Fruit fly (Drosophila melanogaster) whole organism, embryonic: ENCODE measurements around the gene CG34056.

Source experiments
- ATbp ChIP-seq: fragments of 200-800 bp; sonication (Bioruptor generic); optimal IDR thresholded peaks from 2 replicates; lab custom pipeline; 2017; ENCODE audit warnings: missing biosample characterization, mild to moderate bottlenecking, missing genetic modification characterization, missing genetic modification reagents
- Aef1 ChIP-seq: fragments of 200-800 bp; sonication (Bioruptor generic); IDR thresholded peaks from 3 replicates; pipeline ENCODE4 v1.3.6; 2022; ENCODE audit warnings: missing biosample characterization, missing genetic modification characterization
- Blimp-1 ChIP-seq: fragments of 200-800 bp; sonication (Bioruptor generic); optimal IDR thresholded peaks from 3 replicates; lab custom pipeline; 2018; ENCODE audit warnings: missing biosample characterization, missing genetic modification characterization, mild to moderate bottlenecking, moderate library complexity, missing genetic modification reagents
- CG10431 ChIP-seq: fragments of 200-800 bp; sonication (Bioruptor generic); optimal IDR thresholded peaks from 3 replicates; lab custom pipeline; 2018; ENCODE audit warnings: missing biosample characterization, mild to moderate bottlenecking, missing genetic modification characterization
- CG11695 ChIP-seq: fragments of 200-800 bp; sonication (Bioruptor generic); IDR thresholded peaks from 3 replicates; pipeline ENCODE4 v1.3.6; 2022; ENCODE audit warnings: missing biosample characterization, missing genetic modification characterization
- CG12219 ChIP-seq: fragments of 200-800 bp; sonication (Bioruptor generic); optimal IDR thresholded peaks from 3 replicates; lab custom pipeline; 2018; ENCODE audit warnings: missing biosample characterization, mild to moderate bottlenecking, missing genetic modification characterization
- CG12769 ChIP-seq: fragments of 200-800 bp; sonication (Bioruptor generic); optimal IDR thresholded peaks from 2 replicates; lab custom pipeline; 2019; ENCODE audit warnings: missing biosample characterization, mild to moderate bottlenecking, missing genetic modification characterization, moderate library complexity
- CG13775 ChIP-seq: fragments of 200-800 bp; sonication (Bioruptor generic); optimal IDR thresholded peaks from 3 replicates; lab custom pipeline; 2017; ENCODE audit warnings: missing biosample characterization, mild to moderate bottlenecking, missing genetic modification characterization
- CG17568 ChIP-seq: fragments of 200-800 bp; sonication (Bioruptor generic); optimal IDR thresholded peaks from 2 replicates; lab custom pipeline; 2018; ENCODE audit warnings: missing biosample characterization, mild to moderate bottlenecking, missing genetic modification characterization, moderate library complexity
- CG18764 ChIP-seq: fragments of 200-800 bp; sonication (Bioruptor generic); optimal IDR thresholded peaks from 3 replicates; lab custom pipeline; 2016; ENCODE audit warnings: missing biosample characterization, missing genetic modification characterization
- CG2120 ChIP-seq: fragments of 200-800 bp; sonication (Bioruptor generic); optimal IDR thresholded peaks from 3 replicates; lab custom pipeline; 2016; ENCODE audit warnings: missing biosample characterization, missing genetic modification characterization
- CG2712 ChIP-seq: fragments of 200-800 bp; optimal IDR thresholded peaks from 3 replicates; lab custom pipeline; 2019; ENCODE audit warnings: missing biosample characterization, mild to moderate bottlenecking, missing genetic modification characterization, moderate library complexity
- CG32532 ChIP-seq: fragments of 200-800 bp; sonication (Bioruptor generic); IDR thresholded peaks from 2 replicates; pipeline ENCODE4 v1.3.6; 2022; ENCODE audit warnings: missing biosample characterization, missing genetic modification characterization
- CG33213 ChIP-seq: fragments of 200-800 bp; sonication (Bioruptor generic); optimal IDR thresholded peaks from 3 replicates; lab custom pipeline; 2016; ENCODE audit warnings: missing biosample characterization, missing genetic modification characterization
- CG34422 ChIP-seq: fragments of 200-800 bp; sonication (Bioruptor generic); IDR thresholded peaks from 3 replicates; pipeline ENCODE4 v1.3.6; 2022; ENCODE audit warnings: missing biosample characterization, missing genetic modification characterization
- CG4617 ChIP-seq: fragments of 200-800 bp; sonication (Bioruptor generic); optimal IDR thresholded peaks from 3 replicates; lab custom pipeline; 2016; ENCODE audit warnings: missing biosample characterization, missing genetic modification characterization, borderline replicate concordance
- CG8290 ChIP-seq, 3 experiments: fragments of 200-800 bp; sonication (Bioruptor generic); optimal IDR thresholded peaks; 2 replicates each; lab custom pipeline; 2016 to 2019; ENCODE audit warnings: missing biosample characterization in 3 of 3, missing genetic modification characterization in 3 of 3, mild to moderate bottlenecking in 2 of 3, moderate library complexity in 1 of 3
- CG9215 ChIP-seq: fragments of 200-800 bp; sonication (Bioruptor generic); IDR thresholded peaks from 2 replicates; pipeline ENCODE4 v1.3.6; 2022; ENCODE audit warnings: missing biosample characterization, missing genetic modification characterization
- CG9817 ChIP-seq: fragments of 200-800 bp; sonication (Bioruptor generic); optimal IDR thresholded peaks from 2 replicates; lab custom pipeline; 2018; ENCODE audit warnings: missing biosample characterization, mild to moderate bottlenecking, missing genetic modification characterization, moderate library complexity
- CG9876 ChIP-seq: fragments of 200-800 bp; sonication (Bioruptor generic); optimal IDR thresholded peaks from 2 replicates; lab custom pipeline; 2016; ENCODE audit warnings: missing biosample characterization, missing genetic modification characterization
- Doc2 ChIP-seq: fragments of 200-800 bp; sonication (Bioruptor generic); IDR thresholded peaks from 2 replicates; pipeline ENCODE4 v1.3.6; 2022; ENCODE audit warnings: missing biosample characterization, missing genetic modification characterization
- Doc3 ChIP-seq: fragments of 200-800 bp; sonication (Bioruptor generic); IDR thresholded peaks from 3 replicates; pipeline ENCODE4 v1.3.6; 2022; ENCODE audit warnings: missing biosample characterization, missing genetic modification characterization; ENCODE audit not compliant: partially characterized antibody
- Hey ChIP-seq: fragments of 200-800 bp; sonication (Bioruptor generic); optimal IDR thresholded peaks from 3 replicates; lab custom pipeline; 2018; ENCODE audit warnings: missing biosample characterization, mild to moderate bottlenecking, missing genetic modification characterization
- Hr51 ChIP-seq, 2 experiments: fragments of 200-800 bp; sonication (Bioruptor generic); optimal IDR thresholded peaks; 2 replicates in 1 of 2; 3 replicates in 1 of 2; lab custom pipeline; 2016 to 2018; ENCODE audit warnings: missing biosample characterization in 2 of 2, missing genetic modification characterization in 2 of 2, mild to moderate bottlenecking in 1 of 2, moderate library complexity in 1 of 2
- Hsf ChIP-seq: fragments of 200-800 bp; sonication (Bioruptor generic); optimal IDR thresholded peaks from 3 replicates; lab custom pipeline; 2016; ENCODE audit warnings: missing biosample characterization, missing genetic modification characterization
- MBD-R2 ChIP-seq: fragments of 200-800 bp; sonication (Bioruptor generic); IDR thresholded peaks from 2 replicates; pipeline ENCODE4 v1.3.6; 2022; ENCODE audit warnings: missing biosample characterization, missing genetic modification characterization
- Med ChIP-seq: fragments of 200-800 bp; sonication (Bioruptor generic); peaks from one replicate; lab custom pipeline; 2016; ENCODE audit warnings: missing biosample characterization, missing genetic modification characterization, mild to moderate bottlenecking, inconsistent platforms, moderate library complexity
- Mes4 ChIP-seq: fragments of 200-800 bp; sonication (Bioruptor generic); optimal IDR thresholded peaks from 2 replicates; lab custom pipeline; 2016; ENCODE audit warnings: missing biosample characterization, missing genetic modification characterization
- NK7.1 ChIP-seq: fragments of 200-800 bp; sonication (Bioruptor generic); optimal IDR thresholded peaks from 3 replicates; lab custom pipeline; 2016; ENCODE audit warnings: missing biosample characterization, missing genetic modification characterization
- Scr ChIP-seq: fragments of 200-800 bp; sonication (Bioruptor generic); IDR thresholded peaks from 2 replicates; pipeline ENCODE4 v1.3.6; 2022; ENCODE audit warnings: missing biosample characterization, missing genetic modification characterization; ENCODE audit not compliant: partially characterized antibody
- Spps ChIP-seq: fragments of 200-800 bp; sonication (Bioruptor generic); optimal IDR thresholded peaks from 2 replicates; lab custom pipeline; 2018; ENCODE audit warnings: missing biosample characterization, mild to moderate bottlenecking, missing genetic modification characterization
- Vsx1 ChIP-seq: fragments of 200-800 bp; sonication (Bioruptor generic); optimal IDR thresholded peaks from 2 replicates; lab custom pipeline; 2017; ENCODE audit warnings: missing biosample characterization, mild to moderate bottlenecking, missing genetic modification characterization, missing genetic modification reagents
- Xbp1 ChIP-seq: fragments of 200-800 bp; sonication (Bioruptor generic); optimal IDR thresholded peaks from 3 replicates; lab custom pipeline; 2016; ENCODE audit warnings: missing biosample characterization, mild to moderate bottlenecking, missing genetic modification characterization
- caup ChIP-seq: fragments of 200-800 bp; sonication (Bioruptor generic); optimal IDR thresholded peaks from 3 replicates; lab custom pipeline; 2017; ENCODE audit warnings: missing biosample characterization, mild to moderate bottlenecking, missing genetic modification characterization, moderate library complexity; ENCODE audit not compliant: severe bottlenecking
- dimm ChIP-seq: fragments of 200-800 bp; sonication (Bioruptor generic); IDR thresholded peaks from 2 replicates; pipeline ENCODE4 v1.3.6; 2022; ENCODE audit warnings: missing biosample characterization, missing genetic modification characterization
- ems ChIP-seq: fragments of 200-800 bp; sonication (Bioruptor generic); optimal IDR thresholded peaks from 3 replicates; lab custom pipeline; 2016; ENCODE audit warnings: missing biosample characterization, missing genetic modification characterization
- eyg ChIP-seq: fragments of 200-800 bp; sonication (Bioruptor generic); optimal IDR thresholded peaks from 3 replicates; lab custom pipeline; 2016; ENCODE audit warnings: missing biosample characterization, missing genetic modification characterization
- gem ChIP-seq: fragments of 200-800 bp; sonication (Bioruptor generic); optimal IDR thresholded peaks from 2 replicates; lab custom pipeline; 2019; ENCODE audit warnings: missing biosample characterization, mild to moderate bottlenecking, missing genetic modification characterization, moderate library complexity
- kah ChIP-seq: fragments of 200-800 bp; sonication (Bioruptor generic); optimal IDR thresholded peaks from 2 replicates; lab custom pipeline; 2018; ENCODE audit warnings: missing biosample characterization, mild to moderate bottlenecking, missing genetic modification characterization
- kni ChIP-seq: fragments of 200-800 bp; sonication (Bioruptor generic); optimal IDR thresholded peaks from 3 replicates; lab custom pipeline; 2017; ENCODE audit warnings: mild to moderate bottlenecking, missing biosample characterization, missing genetic modification reagents, missing genetic modification characterization
- nerfin-1 ChIP-seq: fragments of 200-800 bp; sonication (Bioruptor generic); optimal IDR thresholded peaks from 3 replicates; lab custom pipeline; 2019; ENCODE audit warnings: missing biosample characterization, mild to moderate bottlenecking, missing genetic modification characterization, moderate library complexity
- pan ChIP-seq, 4 experiments: fragments of >200 bp in 3 of 4; fragments of 200-800 bp in 1 of 4; sonication (Bioruptor generic) in 1 of 4; optimal IDR thresholded peaks in 3 of 4; IDR thresholded peaks in 1 of 4; 2 replicates each; pipeline versions ENCODE4 v1.3.6 to Lab custom; 2017 to 2022; ENCODE audit warnings: missing biosample characterization in 2 of 4, missing genetic modification characterization in 2 of 4, mixed read lengths in 1 of 4
- run ChIP-seq: fragments of 200-800 bp; sonication (Bioruptor generic); optimal IDR thresholded peaks from 3 replicates; lab custom pipeline; 2018; ENCODE audit warnings: missing biosample characterization, mild to moderate bottlenecking, missing genetic modification characterization
- sna ChIP-seq: fragments of 200-800 bp; sonication (Bioruptor generic); IDR thresholded peaks from 2 replicates; pipeline ENCODE4 v1.3.6; 2022; ENCODE audit warnings: missing biosample characterization, missing genetic modification characterization; ENCODE audit not compliant: partially characterized antibody
- so ChIP-seq: fragments of 200-800 bp; sonication (Bioruptor generic); IDR thresholded peaks from 3 replicates; pipeline ENCODE4 v1.3.6; 2022; ENCODE audit warnings: missing biosample characterization, missing genetic modification characterization
- stwl ChIP-seq: fragments of 200-800 bp; sonication (Bioruptor generic); optimal IDR thresholded peaks from 3 replicates; lab custom pipeline; 2018; ENCODE audit warnings: missing biosample characterization, mild to moderate bottlenecking, missing genetic modification characterization, moderate library complexity
- unc-4 ChIP-seq: fragments of 200-800 bp; sonication (Bioruptor generic); IDR thresholded peaks from 2 replicates; pipeline ENCODE4 v1.3.6; 2022; ENCODE audit warnings: missing biosample characterization, missing genetic modification characterization; ENCODE audit not compliant: partially characterized antibody
- zf30C ChIP-seq: fragments of 200-800 bp; sonication (Bioruptor generic); optimal IDR thresholded peaks from 3 replicates; lab custom pipeline; 2018; ENCODE audit warnings: missing biosample characterization, mild to moderate bottlenecking, missing genetic modification characterization

Gene CG34056

dm6 chr3L:907673-908323, 12.0 kb downstream of the CG34056 start (continued):
- TF ChIP-seq CG9876 (GFP tag; lab: Kevin White, UChicago) (no peak), CG33213 (GFP tag; lab: Kevin White, UChicago) (no peak), Spps (tag; lab: Kevin White, UChicago) (peak; percentile 17), gem (peak; percentile 58), Aef1 (GFP tag; lab: Robert Waterston, UW) (no peak), kah (GFP tag; lab: Kevin White, UChicago) (no peak), CG11695 (GFP tag; lab: Robert Waterston, UW) (no peak), Xbp1 (peak; percentile 25), CG9215 (no peak), kni (peak; percentile 7), CG8290 (GFP tag; optimal IDR thresholded peaks at IDR 0.05; lab: Kevin White, UChicago) (no peak), CG8290 (tag; optimal IDR thresholded peaks at IDR 0.05; lab: Kevin White, UChicago) (peak in 1 of 2 experiments; percentile 34), ATbp (GFP tag; lab: Kevin White, UChicago) (peak; percentile 22), CG10431 (no peak), so (0 out of 3 replicates have a peak, but pooled peaks have one; percentile 16), Doc3 (GFP tag; lab: Robert Waterston, UW) (no peak), Hsf (GFP tag; lab: Kevin White, UChicago) (peak; percentile 28), unc-4 (GFP tag; lab: Robert Waterston, UW) (no peak), ems (no peak), NK7.1 (GFP tag; lab: Kevin White, UChicago) (no peak), zf30C (GFP tag; lab: Kevin White, UChicago) (peak; percentile 77), sna (no peak), CG17568 (GFP tag; lab: Kevin White, UChicago) (no peak), CG9817 (tag; lab: Kevin White, UChicago) (no peak), CG12769 (tag; lab: Kevin White, UChicago) (no peak), dimm (no peak), CG2120 (GFP tag; lab: Kevin White, UChicago) (no peak), Blimp-1 (GFP tag; lab: Kevin White, UChicago) (peak; percentile 47), Mes4 (GFP tag; lab: Kevin White, UChicago) (no peak), caup (no peak), run (no peak), CG13775 (GFP tag; lab: Kevin White, UChicago) (peak; percentile 14), CG34422 (GFP tag; lab: Robert Waterston, UW) (0 out of 3 replicates have a peak, but pooled peaks have one; percentile 50), stwl (tag; lab: Kevin White, UChicago) (no peak), CG12219 (GFP tag; lab: Kevin White, UChicago) (peak; percentile 23), nerfin-1 (tag; lab: Kevin White, UChicago) (peak; percentile 88), CG18764 (no peak), MBD-R2 (GFP tag; lab: Robert Waterston, UW) (no peak), Med (GFP tag; lab: Kevin White, UChicago) (peak; percentile 39), Vsx1 (GFP tag; lab: Kevin White, UChicago) (no peak), Hr51 (GFP tag; optimal IDR thresholded peaks at IDR 0.05; lab: Kevin White, UChicago) (peak in 1 of 2 experiments; percentile 27), Doc2 (no peak), Scr (GFP tag; lab: Robert Waterston, UW) (no peak), eyg (no peak), CG32532 (GFP tag; lab: Robert Waterston, UW) (no peak), CG2712 (tag; lab: Kevin White, UChicago) (peak; percentile 58), CG4617 (no peak), pan (optimal IDR thresholded peaks at IDR 0.05; lab: Kevin White, UChicago) (no peak), pan (GFP tag; optimal IDR thresholded peaks at IDR 0.05 in 1 of 2, IDR thresholded peaks at IDR 0.05 in 1 of 2) (no peak), Hey (tag; lab: Kevin White, UChicago) (peak; percentile 76)
